Worm (Caenorhabditis elegans) whole organism, late embryonic: Measurements from ENCODE around the gene osm-9.

Experiments used
- C08G9.2 ChIP-seq: sonication (generic microtip); optimal IDR thresholded peaks from 2 replicates; lab custom pipeline; 2016; ENCODE audit warnings: mild to moderate bottlenecking, missing genetic modification characterization, moderate library complexity, missing compliant biosample characterization
- K09A11.1 ChIP-seq: sonication (generic microtip); optimal IDR thresholded peaks from 2 replicates; lab custom pipeline; 2017; ENCODE audit warnings: antibody characterized with exemption, mild to moderate bottlenecking, missing genetic modification characterization, missing compliant biosample characterization; ENCODE audit not compliant: insufficient read depth
- ceh-18 ChIP-seq: sonication (generic microtip); optimal IDR thresholded peaks from 2 replicates; lab custom pipeline; 2016; ENCODE audit warnings: missing genetic modification characterization, missing compliant biosample characterization
- ceh-34 ChIP-seq: sonication (generic microtip); optimal IDR thresholded peaks from 2 replicates; lab custom pipeline; 2016; ENCODE audit warnings: mild to moderate bottlenecking, missing genetic modification characterization, missing compliant biosample characterization
- ceh-6 ChIP-seq: fragments of 200-800 bp; sonication (Bioruptor generic); optimal IDR thresholded peaks from 2 replicates; lab custom pipeline; 2018; ENCODE audit warnings: mild to moderate bottlenecking, missing genetic modification characterization, missing compliant biosample characterization
- ceh-9 ChIP-seq: sonication (generic microtip); optimal IDR thresholded peaks from 2 replicates; lab custom pipeline; 2016; ENCODE audit warnings: mild to moderate bottlenecking, missing genetic modification characterization, inconsistent platforms, missing compliant biosample characterization
- che-1 ChIP-seq: sonication (generic microtip); optimal IDR thresholded peaks from 2 replicates; lab custom pipeline; 2016; ENCODE audit warnings: mild to moderate bottlenecking, missing genetic modification characterization, missing compliant biosample characterization
- dve-1 ChIP-seq: sonication (generic microtip); optimal IDR thresholded peaks from 2 replicates; lab custom pipeline; 2017; ENCODE audit warnings: antibody characterized with exemption, mild to moderate bottlenecking, missing genetic modification characterization, missing compliant biosample characterization
- elt-2 ChIP-seq: sonication (generic microtip); optimal IDR thresholded peaks from 2 replicates; lab custom pipeline; 2016; ENCODE audit warnings: missing genetic modification reagents, missing genetic modification characterization, missing compliant biosample characterization
- elt-4 ChIP-seq: sonication (generic microtip); optimal IDR thresholded peaks from 2 replicates; lab custom pipeline; 2016; ENCODE audit warnings: missing genetic modification characterization, missing compliant biosample characterization
- ets-4 ChIP-seq: sonication (generic microtip); optimal IDR thresholded peaks from 2 replicates; lab custom pipeline; 2016; ENCODE audit warnings: missing genetic modification characterization, missing compliant biosample characterization
- eyg-1 ChIP-seq: sonication (generic microtip); optimal IDR thresholded peaks from 2 replicates; lab custom pipeline; 2016; ENCODE audit warnings: missing genotype, missing genetic modification characterization, missing compliant biosample characterization
- fax-1 ChIP-seq: sonication (generic microtip); optimal IDR thresholded peaks from 2 replicates; lab custom pipeline; 2016; ENCODE audit warnings: missing genotype, missing genetic modification characterization, missing compliant biosample characterization
- fkh-10 ChIP-seq: fragments of 150-350 bp; optimal IDR thresholded peaks from 2 replicates; lab custom pipeline; 2014; ENCODE audit warnings: missing biosample characterization, missing genetic modification reagents, missing genetic modification characterization
- fkh-6 ChIP-seq: sonication (generic microtip); optimal IDR thresholded peaks from 2 replicates; lab custom pipeline; 2016; ENCODE audit warnings: missing genetic modification characterization, missing compliant biosample characterization
- gmeb-2 ChIP-seq: sonication (generic microtip); optimal IDR thresholded peaks from 2 replicates; lab custom pipeline; 2016; ENCODE audit warnings: missing genetic modification characterization, inconsistent platforms, missing compliant biosample characterization
- hlh-13 ChIP-seq: fragments of 200-800 bp; sonication (Bioruptor generic); optimal IDR thresholded peaks from 2 replicates; lab custom pipeline; 2018; ENCODE audit warnings: mild to moderate bottlenecking, missing genetic modification characterization, missing compliant biosample characterization
- hlh-6 ChIP-seq: sonication (generic microtip); optimal IDR thresholded peaks from 2 replicates; lab custom pipeline; 2016; ENCODE audit warnings: missing genotype, missing genetic modification characterization, missing compliant biosample characterization
- lim-6 ChIP-seq: sonication (generic microtip); optimal IDR thresholded peaks from 2 replicates; lab custom pipeline; 2016; ENCODE audit warnings: missing genetic modification characterization, missing compliant biosample characterization
- lin-11 ChIP-seq: fragments of 200-800 bp; sonication (Bioruptor generic); optimal IDR thresholded peaks from 2 replicates; lab custom pipeline; 2018; ENCODE audit warnings: mild to moderate bottlenecking, missing genetic modification characterization, missing compliant biosample characterization
- npax-4 ChIP-seq: sonication (generic microtip); optimal IDR thresholded peaks from 2 replicates; lab custom pipeline; 2016; ENCODE audit warnings: missing genetic modification characterization, missing compliant biosample characterization
- odd-2 ChIP-seq: sonication (generic microtip); optimal IDR thresholded peaks from 2 replicates; lab custom pipeline; 2017; ENCODE audit warnings: antibody characterized with exemption, mild to moderate bottlenecking, missing genetic modification characterization, missing compliant biosample characterization
- pat-9 ChIP-seq: fragments of 200-800 bp; sonication (Bioruptor generic); optimal IDR thresholded peaks from 2 replicates; lab custom pipeline; 2018; ENCODE audit warnings: mild to moderate bottlenecking, missing genetic modification characterization, moderate library complexity, missing compliant biosample characterization
- pax-1 ChIP-seq: fragments of 150-350 bp; optimal IDR thresholded peaks from 2 replicates; lab custom pipeline; 2014; ENCODE audit warnings: missing biosample characterization, missing genetic modification characterization
- pqm-1 ChIP-seq: sonication (generic microtip); optimal IDR thresholded peaks from 2 replicates; lab custom pipeline; 2016; ENCODE audit warnings: missing genetic modification characterization, missing compliant biosample characterization
- pros-1 ChIP-seq: fragments of 150-350 bp; optimal IDR thresholded peaks from 2 replicates; lab custom pipeline; 2014; ENCODE audit warnings: missing biosample characterization, missing genetic modification reagents, missing genetic modification characterization
- rnt-1 ChIP-seq: sonication (generic microtip); optimal IDR thresholded peaks from 2 replicates; lab custom pipeline; 2016; ENCODE audit warnings: missing genetic modification characterization, missing compliant biosample characterization
- sdc-2 ChIP-seq: sonication (generic microtip); optimal IDR thresholded peaks from 2 replicates; lab custom pipeline; 2016; ENCODE audit warnings: missing genotype, missing genetic modification characterization, missing compliant biosample characterization
- sox-4 ChIP-seq: sonication (generic microtip); optimal IDR thresholded peaks from 2 replicates; lab custom pipeline; 2017; ENCODE audit warnings: mild to moderate bottlenecking, missing genetic modification characterization, inconsistent platforms, missing compliant biosample characterization
- syd-9 ChIP-seq: sonication (generic microtip); optimal IDR thresholded peaks from 2 replicates; lab custom pipeline; 2016; ENCODE audit warnings: mild to moderate bottlenecking, missing genetic modification characterization, moderate library complexity, missing compliant biosample characterization
- ttx-3 ChIP-seq: sonication (generic microtip); optimal IDR thresholded peaks from 2 replicates; lab custom pipeline; 2016; ENCODE audit warnings: missing genetic modification reagents, missing genetic modification characterization, missing compliant biosample characterization
- unc-42 ChIP-seq: sonication (generic microtip); optimal IDR thresholded peaks from 2 replicates; lab custom pipeline; 2016; ENCODE audit warnings: missing genotype, missing genetic modification characterization, missing compliant biosample characterization

osm-9 gene

ce11 chrIV:3578667-3579066, 21.4 kb upstream of the osm-9 start:
- no peak for TF ChIP-seq rnt-1 (tag; lab: Kevin White, UChicago)
- no peak for TF ChIP-seq che-1 (tag; lab: Kevin White, UChicago)
- TF ChIP-seq ceh-18 (tag; lab: Kevin White, UChicago), result no peak
- TF ChIP-seq C08G9.2 (tag; lab: Kevin White, UChicago), result no peak
- no peak for TF ChIP-seq sox-4 (tag; lab: Kevin White, UChicago)
- no peak for TF ChIP-seq ets-4 (tag; lab: Kevin White, UChicago)
- TF ChIP-seq fkh-10, result no peak

- TF ChIP-seq pqm-1 (tag; lab: Kevin White, UChicago) (no peak), ceh-34 (tag; lab: Kevin White, UChicago) (no peak), ceh-6 (GFP tag; lab: Kevin White, UChicago) (no peak), unc-42 (tag; lab: Kevin White, UChicago) (no peak), odd-2 (no peak), gmeb-2 (tag; lab: Kevin White, UChicago) (no peak), ceh-18 (tag; lab: Kevin White, UChicago) (no peak)
These were observed 20.9 kb upstream of the osm-9 start, which contains the start of gene Y37E11B.2 for ce11 chrIV:3578155-3578554. Y37E11B.2 (plus strand) TSS chrIV:3578455.

DNA sequence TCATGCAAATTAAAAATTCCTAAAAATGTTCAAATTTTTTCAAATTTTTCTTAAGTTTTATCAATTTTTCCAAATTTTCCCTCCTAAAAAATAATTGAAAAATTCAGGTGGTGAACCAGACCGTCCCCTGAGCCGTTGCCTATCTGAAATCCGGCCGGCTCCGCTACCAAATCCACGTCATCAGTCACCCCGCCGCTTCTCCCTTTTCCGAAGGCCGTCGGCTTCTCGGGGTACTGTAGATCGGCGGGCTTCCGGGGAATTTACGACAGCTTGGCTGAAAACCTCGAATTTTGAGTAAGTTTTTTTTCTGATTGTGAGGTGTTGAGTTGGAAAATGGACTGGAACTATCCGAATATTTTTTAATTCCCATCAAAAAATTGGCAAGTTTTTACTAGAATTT, 13.4 kb upstream of the osm-9 start:
- TF ChIP-seq fkh-6 (no peak), npax-4 (tag; lab: Kevin White, UChicago) (no peak), gmeb-2 (tag; lab: Kevin White, UChicago) (no peak), elt-2 (tag; lab: Kevin White, UChicago) (no peak)

ce11 chrIV:3568608-3569007, 11.4 kb upstream of the osm-9 start, which contains the start of gene otpl-1:
otpl-1 (plus strand) TSS chrIV:3568979.
- no peak for TF ChIP-seq hlh-13 (GFP tag; lab: Kevin White, UChicago)
- TF ChIP-seq odd-2, result no peak
- no peak for TF ChIP-seq ceh-9 (tag; lab: Kevin White, UChicago)
- TF ChIP-seq sox-4 (tag; lab: Kevin White, UChicago), result no peak
- TF ChIP-seq pros-1, result no peak
- no peak for TF ChIP-seq C08G9.2 (tag; lab: Kevin White, UChicago)
- TF ChIP-seq gmeb-2 (tag; lab: Kevin White, UChicago), result no peak
- TF ChIP-seq fax-1 (tag; lab: Kevin White, UChicago), result no peak
- TF ChIP-seq sdc-2 (tag; lab: Kevin White, UChicago), result no peak
- no peak for TF ChIP-seq ttx-3 (tag; lab: Kevin White, UChicago)
- TF ChIP-seq pax-1 (tag; lab: Kevin White, UChicago), result no peak
- no peak for TF ChIP-seq fkh-10
- TF ChIP-seq lim-6 (tag; lab: Kevin White, UChicago), result no peak
- no peak for TF ChIP-seq elt-4 (tag; lab: Kevin White, UChicago)
- TF ChIP-seq ceh-6 (GFP tag; lab: Kevin White, UChicago), result no peak
- no peak for TF ChIP-seq syd-9 (tag; lab: Kevin White, UChicago)
- TF ChIP-seq dve-1 (tag; lab: Kevin White, UChicago), result no peak
- TF ChIP-seq hlh-6 (tag; lab: Kevin White, UChicago), result no peak

- TF ChIP-seq hlh-6 (tag; lab: Kevin White, UChicago) (no peak), odd-2 (no peak), lin-11 (tag; lab: Kevin White, UChicago) (no peak)
These were observed 7.7 kb upstream of the osm-9 start, which contains the start of gene sre-5 for ce11 chrIV:3564901-3565300. sre-5 (plus strand) TSS chrIV:3565201.

ce11 chrIV:3559201-3559600, 2.0 kb upstream of the osm-9 start:
- no peak for TF ChIP-seq pat-9
- TF ChIP-seq sdc-2 (tag; lab: Kevin White, UChicago), result no peak
- TF ChIP-seq K09A11.1, result no peak
- TF ChIP-seq eyg-1 (tag; lab: Kevin White, UChicago), result no peak
- TF ChIP-seq, all 69 proteins: peak for 0
